Fruit fly (Drosophila melanogaster) whole organism, prepupa: ENCODE measurements around the gene Exo84.
A peak's percentile ranks its signal among the peaks of the same experiment; 100 is the strongest.

ENCODE experiments used
- CG11294 ChIP-seq: fragments of 200-800 bp; sonication (Bioruptor generic); IDR thresholded peaks from 2 replicates; pipeline ENCODE4 v1.3.6; 2022; ENCODE audit warnings: missing biosample characterization, missing genetic modification characterization
- CG11902 ChIP-seq: fragments of 200-800 bp; sonication (Bioruptor generic); optimal IDR thresholded peaks from 3 replicates; lab custom pipeline; 2016; ENCODE audit warnings: missing biosample characterization, missing genetic modification characterization
- CG7368 ChIP-seq: fragments of 200-800 bp; sonication (Bioruptor generic); optimal IDR thresholded peaks from 3 replicates; lab custom pipeline; 2016; ENCODE audit warnings: missing biosample characterization, missing genetic modification characterization
- Sox15 ChIP-seq: fragments of 200-800 bp; sonication (Bioruptor generic); optimal IDR thresholded peaks from 3 replicates; lab custom pipeline; 2016; ENCODE audit warnings: missing biosample characterization, missing genetic modification characterization

DNA sequence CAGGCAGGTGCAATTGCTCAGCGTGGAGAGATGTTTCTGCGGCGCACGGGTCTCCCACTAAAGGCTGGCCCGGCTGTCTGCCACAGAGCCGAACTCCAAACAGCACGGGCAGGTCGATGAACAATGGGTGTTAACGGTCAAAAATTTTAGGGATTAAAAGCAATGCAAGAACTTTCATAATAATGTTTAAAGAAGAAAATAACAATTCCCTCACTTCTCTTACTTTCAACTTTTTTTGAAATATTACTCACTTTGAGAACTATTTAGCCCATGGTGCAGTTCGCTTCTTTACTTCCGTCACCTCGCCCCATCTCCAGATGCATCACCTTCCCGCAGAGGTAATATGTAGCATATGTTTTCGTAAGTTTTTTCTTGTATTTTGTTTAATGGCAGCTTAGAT lies 20.4 kb upstream of the Exo84 start:
- TF ChIP-seq CG7368 (GFP tag; lab: Kevin White, UChicago) (peak; percentile 66), Sox15 (peak; percentile 53), CG11902 (peak; percentile 63), CG11294 (GFP tag; lab: Robert Waterston, UW) (0 out of 2 replicates have a peak, but pooled peaks have one; percentile 15)
